Worm (Caenorhabditis elegans): Measurements from ENCODE around the gene ZK1128.7.

DNA sequence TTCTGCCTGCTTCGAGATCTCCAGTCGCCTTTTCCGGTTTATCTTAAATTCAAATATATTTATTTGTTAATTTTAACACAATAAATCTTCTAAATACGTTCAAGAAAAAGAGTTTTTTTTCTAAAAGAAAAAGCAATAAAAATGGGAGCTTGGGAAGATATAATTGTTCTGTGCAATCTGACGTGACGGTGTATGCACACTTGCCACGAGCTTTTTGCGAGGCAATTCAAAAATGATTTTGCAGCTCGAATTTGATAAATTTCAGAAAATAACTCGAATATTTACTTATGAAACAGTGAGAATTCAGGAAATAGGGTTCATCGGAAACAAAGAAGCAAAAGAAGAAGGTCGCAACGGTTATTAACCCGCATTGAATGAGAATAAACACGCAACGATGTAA, 43.7 kb upstream of the ZK1128.7 start:
- TF ChIP-seq pha-4 (tag; optimal IDR thresholded peaks at IDR 0.05) (no peak), ztf-28 (GFP tag; IDR thresholded peaks at IDR 0.05) (no peak), sea-2 (GFP tag; IDR thresholded peaks at IDR 0.05) (no peak), lin-35 (GFP tag; optimal IDR thresholded peaks at IDR 0.05) (peak in 1 of 3 experiments; percentile 54)
